Fruit fly (Drosophila melanogaster) S2 (cell line): ENCODE results near the gene Tace.

ENCODE experiments used
- CG8478 ChIP-seq: fragments of >200 bp; optimal IDR thresholded peaks from 2 replicates; lab custom pipeline; 2018
- CTCF ChIP-seq, 2 experiments: fragments of >200 bp; optimal IDR thresholded peaks; 2 replicates each; lab custom pipeline; 2018

DNA sequence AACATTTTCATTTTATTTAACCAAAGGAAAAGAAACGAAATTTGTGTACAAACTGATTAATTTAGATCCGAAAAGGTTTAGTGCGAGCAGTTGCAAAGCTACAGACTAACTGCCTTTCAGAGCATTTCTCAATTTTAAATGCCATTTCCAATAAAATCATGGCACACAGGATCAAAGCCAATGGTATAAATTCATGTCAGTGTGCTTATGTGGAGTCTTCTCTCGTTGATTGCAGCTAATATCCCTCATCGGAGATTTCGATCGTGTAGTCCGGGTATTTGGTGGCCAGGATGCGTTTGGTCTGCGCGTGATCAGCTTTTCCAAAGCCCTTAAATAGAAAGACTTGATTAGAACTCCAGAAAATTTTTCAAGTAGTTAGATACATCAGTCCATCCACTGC, 38.3 kb downstream of the Tace start, which contains the start of gene janB:
- TF ChIP-seq CG8478 (lab: Kevin White, UChicago) (no peak), CTCF (optimal IDR thresholded peaks at IDR 0.05; lab: Kevin White, UChicago) (no peak)
